Worm (Caenorhabditis elegans) whole organism, L2 larva: Measurements from ENCODE around the gene elo-1.

Experiments
- C34F6.9 ChIP-seq: fragments of 150-350 bp; optimal IDR thresholded peaks from 2 replicates; lab custom pipeline; 2014; ENCODE audit warnings: missing biosample characterization, missing genetic modification characterization
- R02D3.7 ChIP-seq: fragments of 150-350 bp; optimal IDR thresholded peaks from 2 replicates; lab custom pipeline; 2014; ENCODE audit warnings: missing biosample characterization, missing genetic modification characterization
- Y55F3AM.14 ChIP-seq: fragments of 200-800 bp; sonication (Bioruptor generic); optimal IDR thresholded peaks from 2 replicates; lab custom pipeline; 2018; ENCODE audit warnings: mild to moderate bottlenecking, missing genetic modification characterization, missing compliant biosample characterization
- ZK546.5 ChIP-seq: sonication (generic microtip); optimal IDR thresholded peaks from 2 replicates; lab custom pipeline; 2017; ENCODE audit warnings: missing biosample characterization, missing genetic modification characterization
- ama-1 ChIP-seq: fragments of 150-350 bp; optimal IDR thresholded peaks from 2 replicates; lab custom pipeline; 2018; ENCODE audit warnings: inconsistent platforms
- ceh-82 ChIP-seq: fragments of 150-350 bp; optimal IDR thresholded peaks from 2 replicates; lab custom pipeline; 2014; ENCODE audit warnings: missing biosample characterization, missing genetic modification characterization
- crh-2 ChIP-seq: sonication (generic microtip); optimal IDR thresholded peaks from 2 replicates; lab custom pipeline; 2017; ENCODE audit warnings: missing biosample characterization, missing genetic modification characterization
- dmd-4 ChIP-seq: sonication (generic microtip); optimal IDR thresholded peaks from 2 replicates; lab custom pipeline; 2017; ENCODE audit warnings: missing biosample characterization, missing genetic modification characterization
- egl-27 ChIP-seq: sonication (generic microtip); optimal IDR thresholded peaks from 3 replicates; lab custom pipeline; 2017; ENCODE audit warnings: missing biosample characterization, missing genetic modification reagents, missing genetic modification characterization
- elt-1 ChIP-seq: fragments of 150-350 bp; optimal IDR thresholded peaks from 2 replicates; lab custom pipeline; 2014; ENCODE audit warnings: missing biosample characterization, missing genetic modification characterization
- elt-3 ChIP-seq: sonication (generic microtip); optimal IDR thresholded peaks from 2 replicates; lab custom pipeline; 2017; ENCODE audit warnings: missing biosample characterization, missing genetic modification characterization
- gmeb-1 ChIP-seq: fragments of 150-350 bp; optimal IDR thresholded peaks from 2 replicates; lab custom pipeline; 2014; ENCODE audit warnings: missing biosample characterization, missing genetic modification characterization
- lin-11 ChIP-seq: fragments of 150-350 bp; sonication (generic microtip); optimal IDR thresholded peaks from 2 replicates; lab custom pipeline; 2014; ENCODE audit warnings: missing biosample characterization, missing genetic modification characterization, inconsistent platforms, mixed read lengths
- lin-13 ChIP-seq: fragments of 150-350 bp; optimal IDR thresholded peaks from 2 replicates; lab custom pipeline; 2014; ENCODE audit warnings: missing biosample characterization, missing genetic modification reagents, missing genetic modification characterization
- lin-39 ChIP-seq: fragments of 150-350 bp; optimal IDR thresholded peaks from 2 replicates; lab custom pipeline; 2014; ENCODE audit warnings: missing biosample characterization, missing genetic modification reagents, missing genetic modification characterization
- lsy-2 ChIP-seq, 2 experiments: fragments of 150-350 bp in 1 of 2; sonication (generic microtip) in 1 of 2; optimal IDR thresholded peaks; 2 replicates each; lab custom pipeline; 2014 to 2017; ENCODE audit warnings: missing biosample characterization in 2 of 2, missing genetic modification characterization in 2 of 2
- nhr-10 ChIP-seq: sonication (generic microtip); optimal IDR thresholded peaks from 2 replicates; lab custom pipeline; 2017; ENCODE audit warnings: missing biosample characterization, missing genetic modification characterization
- nhr-129 ChIP-seq: fragments of 150-350 bp; optimal IDR thresholded peaks from 2 replicates; lab custom pipeline; 2014; ENCODE audit warnings: missing biosample characterization, missing genetic modification characterization
- nhr-21 ChIP-seq: fragments of 150-350 bp; optimal IDR thresholded peaks from 2 replicates; lab custom pipeline; 2014; ENCODE audit warnings: missing biosample characterization, missing genetic modification characterization
- nhr-23 ChIP-seq: fragments of 150-350 bp; optimal IDR thresholded peaks from 2 replicates; lab custom pipeline; 2014; ENCODE audit warnings: missing biosample characterization, missing genetic modification reagents, missing genetic modification characterization
- nhr-25 ChIP-seq: fragments of 150-350 bp; sonication (generic microtip); optimal IDR thresholded peaks from 3 replicates; lab custom pipeline; 2014; ENCODE audit warnings: missing biosample characterization, missing genetic modification characterization
- nhr-77 ChIP-seq: fragments of 150-350 bp; optimal IDR thresholded peaks from 2 replicates; lab custom pipeline; 2014; ENCODE audit warnings: missing biosample characterization, missing genetic modification characterization
- peb-1 ChIP-seq: fragments of 150-350 bp; optimal IDR thresholded peaks from 2 replicates; lab custom pipeline; 2014; ENCODE audit warnings: missing biosample characterization, missing genetic modification characterization
- sma-3 ChIP-seq: sonication (generic microtip); optimal IDR thresholded peaks from 2 replicates; lab custom pipeline; 2016; ENCODE audit warnings: missing genetic modification reagents, missing genetic modification characterization, missing compliant biosample characterization
- sma-9 ChIP-seq, 2 experiments: fragments of 150-350 bp in 1 of 2; sonication (generic microtip) in 1 of 2; optimal IDR thresholded peaks; 2 replicates each; lab custom pipeline; 2014 to 2016; ENCODE audit warnings: missing genetic modification characterization in 2 of 2, mild to moderate bottlenecking in 1 of 2, missing biosample characterization in 1 of 2, missing compliant biosample characterization in 1 of 2, missing genetic modification reagents in 1 of 2, moderate library complexity in 1 of 2
- unc-55 ChIP-seq: fragments of 150-350 bp; sonication (generic microtip); optimal IDR thresholded peaks from 3 replicates; lab custom pipeline; 2014; ENCODE audit warnings: missing biosample characterization, missing genetic modification reagents, missing genetic modification characterization
- unc-62 ChIP-seq: fragments of 150-350 bp; optimal IDR thresholded peaks from 2 replicates; lab custom pipeline; 2014; ENCODE audit warnings: missing biosample characterization, missing genetic modification reagents, missing genetic modification characterization
- ztf-1 ChIP-seq: fragments of 200-800 bp; sonication (Bioruptor generic); conservative IDR thresholded peaks from 2 replicates; pipeline ENCODE4 v1.3.6; 2022; ENCODE audit warnings: missing genetic modification characterization, missing compliant biosample characterization
- ztf-11 ChIP-seq: sonication (generic microtip); optimal IDR thresholded peaks from 2 replicates; lab custom pipeline; 2017; ENCODE audit warnings: missing biosample characterization, missing genetic modification characterization
- ztf-4 ChIP-seq: fragments of 150-350 bp; optimal IDR thresholded peaks from 2 replicates; lab custom pipeline; 2014; ENCODE audit warnings: missing biosample characterization, missing genetic modification characterization

Gene elo-1

DNA sequence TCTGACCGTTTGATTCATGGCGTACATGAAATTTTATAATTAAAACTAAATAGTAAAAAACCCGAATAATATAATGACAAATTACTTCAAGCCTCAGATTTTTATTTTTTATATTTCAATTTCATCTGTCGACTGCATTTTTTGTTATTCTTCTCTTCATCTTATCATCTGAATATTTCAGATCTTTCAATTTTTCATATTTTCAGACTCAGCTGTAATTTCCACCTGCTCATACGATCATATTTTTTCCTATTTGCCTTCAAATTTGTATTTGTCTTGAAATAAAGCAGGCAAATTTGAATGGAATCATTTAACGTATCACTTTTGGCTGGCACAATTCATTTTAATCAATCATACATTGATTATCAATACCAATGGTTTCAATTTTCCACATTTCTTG, 28.1 kb upstream of the elo-1 start, which contains the start of gene sru-4:
sru-4 (plus strand) TSS at position 301 of the 400 bp plus-strand sequence.
- TF ChIP-seq nhr-25 (no peak), nhr-21 (tag; lab: Kevin White, UChicago) (no peak), unc-62 (GFP tag; lab: Kevin White, UChicago) (no peak), crh-2 (tag; lab: Kevin White, UChicago) (no peak), Y55F3AM.14 (GFP tag; lab: Kevin White, UChicago) (no peak), ZK546.5 (tag; lab: Kevin White, UChicago) (no peak), egl-27 (tag; lab: Kevin White, UChicago) (no peak), elt-3 (tag; lab: Kevin White, UChicago) (no peak), unc-55 (no peak), ztf-11 (tag; lab: Kevin White, UChicago) (no peak), lsy-2 (tag; optimal IDR thresholded peaks at IDR 0.05; lab: Kevin White, UChicago) (no peak), sma-9 (GFP tag; optimal IDR thresholded peaks at IDR 0.05; lab: Kevin White, UChicago) (no peak), sma-9 (tag; optimal IDR thresholded peaks at IDR 0.05; lab: Kevin White, UChicago) (no peak), R02D3.7 (tag; lab: Kevin White, UChicago) (no peak), ztf-1 (no peak), sma-3 (GFP tag; lab: Kevin White, UChicago) (no peak), nhr-23 (tag; lab: Kevin White, UChicago) (no peak)

ce11 chrIV:9499636-9500035, 26.5 kb upstream of the elo-1 start:
- TF ChIP-seq lin-13 (GFP tag; lab: Kevin White, UChicago) = no peak
- TF ChIP-seq nhr-25 = no peak
- no peak for TF ChIP-seq C34F6.9 (tag; lab: Kevin White, UChicago)
- no peak for TF ChIP-seq dmd-4 (tag; lab: Kevin White, UChicago)
- TF ChIP-seq nhr-10 (tag; lab: Kevin White, UChicago) = no peak
- TF ChIP-seq ceh-82 = no peak
- TF ChIP-seq R02D3.7 (tag; lab: Kevin White, UChicago) = no peak
- no peak for TF ChIP-seq Y55F3AM.14 (GFP tag; lab: Kevin White, UChicago)
- TF ChIP-seq ztf-4 (tag; lab: Kevin White, UChicago) = no peak
- TF ChIP-seq ama-1 (lab: Kevin White, UChicago) = no peak

DNA sequence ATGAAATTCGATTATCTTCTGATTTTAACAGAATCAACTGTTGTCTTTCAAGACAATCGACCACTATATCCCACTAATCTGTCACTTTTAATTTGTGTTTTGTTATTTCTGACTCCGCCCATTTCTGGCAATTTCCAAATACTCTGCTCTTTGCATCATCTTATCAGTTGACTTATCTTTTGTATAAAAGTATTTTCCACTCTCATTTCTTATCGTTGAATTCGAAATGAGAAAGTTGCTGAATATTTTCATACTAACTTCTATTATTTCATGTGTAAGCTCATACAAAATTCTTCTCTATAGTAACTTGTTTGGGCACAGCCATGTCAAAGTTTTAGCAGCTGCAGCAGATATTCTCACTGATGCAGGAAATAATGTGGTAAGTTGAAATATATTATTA, 26.1 kb upstream of the elo-1 start, which contains the start of gene ugt-21:
ugt-21 (plus strand) TSS at position 212 of the 400 bp plus-strand sequence.
- TF ChIP-seq sma-9 (GFP tag; optimal IDR thresholded peaks at IDR 0.05; lab: Kevin White, UChicago) (peak; percentile 31), sma-9 (tag; optimal IDR thresholded peaks at IDR 0.05; lab: Kevin White, UChicago) (no peak), lin-39 (tag; lab: Kevin White, UChicago) (no peak)

DNA sequence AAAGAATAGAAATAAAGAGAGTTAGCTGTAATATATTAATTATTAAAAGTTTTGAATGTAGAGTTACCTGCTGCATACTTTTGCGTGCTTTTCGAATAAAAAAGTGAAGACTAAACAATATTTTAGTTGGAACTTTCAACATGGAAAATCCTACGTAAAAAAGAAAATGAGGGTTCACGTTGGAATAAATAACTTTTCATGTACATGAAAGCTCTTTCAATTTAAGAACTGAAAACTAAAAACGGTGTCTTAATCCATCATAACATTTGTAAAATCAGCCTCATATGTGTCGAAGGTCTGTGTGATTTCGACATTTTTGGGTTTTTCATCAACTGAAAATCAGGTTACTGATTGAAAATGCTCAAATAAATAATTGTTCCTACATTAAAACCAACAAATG, 19.9 kb upstream of the elo-1 start, which contains the start of gene ttr-9:
ttr-9 (minus strand) TSS at position 101 of the 400 bp plus-strand sequence.
- TF ChIP-seq sma-3 (GFP tag; lab: Kevin White, UChicago) = no peak
- no peak for TF ChIP-seq ama-1 (lab: Kevin White, UChicago)

- peak; percentile 58 for TF ChIP-seq nhr-129
- TF ChIP-seq C34F6.9 (tag; lab: Kevin White, UChicago) = peak; percentile 3
- no peak for TF ChIP-seq unc-62 (GFP tag; lab: Kevin White, UChicago)
- TF ChIP-seq crh-2 (tag; lab: Kevin White, UChicago) = no peak
- TF ChIP-seq, all 48 proteins: peak for 2
These were observed 17.6 kb upstream of the elo-1 start, which contains the start of gene ethe-1 for ce11 chrIV:9508612-9509011. Gene ethe-1 (minus strand): TSS chrIV:9508761.

DNA sequence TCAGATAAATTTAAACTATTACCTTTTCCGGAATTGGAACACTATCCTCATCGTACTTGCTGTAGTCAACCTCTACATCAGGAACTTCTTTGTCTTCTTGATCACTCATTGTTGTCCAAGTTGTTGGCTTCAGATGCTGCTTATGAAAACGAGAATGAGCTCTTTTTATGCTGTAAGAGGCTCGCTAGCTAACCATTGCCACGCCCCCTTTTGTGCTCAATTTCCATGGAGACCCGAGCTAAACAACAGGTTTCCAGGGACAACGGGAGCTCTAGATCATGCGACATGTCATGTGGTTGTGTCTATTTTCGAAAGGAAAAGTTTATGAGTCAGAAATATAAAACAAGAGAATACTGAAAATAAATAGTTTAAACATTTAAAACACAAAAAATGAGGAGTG, 15.7 kb upstream of the elo-1 start, which contains the start of gene C33A12.4:
C33A12.4 (minus strand) TSS at position 131 of the 400 bp plus-strand sequence.
- TF ChIP-seq gmeb-1 (no peak), ztf-4 (tag; lab: Kevin White, UChicago) (peak; percentile 2), nhr-10 (tag; lab: Kevin White, UChicago) (no peak), lin-11 (peak; percentile 68), peb-1 (tag; lab: Kevin White, UChicago) (no peak), nhr-77 (tag; lab: Kevin White, UChicago) (no peak), lin-13 (GFP tag; lab: Kevin White, UChicago) (no peak), unc-55 (no peak), C34F6.9 (tag; lab: Kevin White, UChicago) (peak; percentile 8), nhr-21 (tag; lab: Kevin White, UChicago) (peak; percentile 54), elt-1 (tag; lab: Kevin White, UChicago) (no peak)
